Worm (Caenorhabditis elegans) whole organism, L4 larva: ENCODE measurements around the gene F53A9.7.

Source experiments
- F49E8.2 ChIP-seq: sonication (generic microtip); optimal IDR thresholded peaks from 2 replicates; lab custom pipeline; 2016; ENCODE audit warnings: missing compliant biosample characterization, mild to moderate bottlenecking, missing genetic modification characterization, borderline replicate concordance
- Y105C5A.15 ChIP-seq: fragments of 200-800 bp; sonication (Bioruptor generic); IDR thresholded peaks from 2 replicates; pipeline ENCODE4 v1.3.6; 2022; ENCODE audit warnings: missing genetic modification characterization, missing compliant biosample characterization
- Y75B8A.6 ChIP-seq: fragments of 200-800 bp; sonication (Bioruptor generic); IDR thresholded peaks from 2 replicates; pipeline ENCODE4 v1.3.6; 2022; ENCODE audit warnings: missing genetic modification reagents, missing genetic modification characterization, missing compliant biosample characterization
- aly-2 ChIP-seq: sonication (generic microtip); optimal IDR thresholded peaks from 2 replicates; lab custom pipeline; 2018; ENCODE audit warnings: missing biosample characterization, missing genetic modification characterization
- attf-4 ChIP-seq: sonication (generic microtip); optimal IDR thresholded peaks from 3 replicates; lab custom pipeline; 2017; ENCODE audit warnings: missing biosample characterization, missing genetic modification characterization
- ceh-20 ChIP-seq: fragments of 200-800 bp; sonication (Bioruptor generic); IDR thresholded peaks from 2 replicates; pipeline ENCODE4 v1.3.6; 2022; ENCODE audit warnings: missing genetic modification reagents, missing genetic modification characterization, missing compliant biosample characterization
- ceh-62 ChIP-seq: sonication (generic microtip); optimal IDR thresholded peaks from 2 replicates; lab custom pipeline; 2017; ENCODE audit warnings: missing biosample characterization, missing genetic modification characterization
- daf-12 ChIP-seq: fragments of 150-350 bp; optimal IDR thresholded peaks from 2 replicates; lab custom pipeline; 2014; ENCODE audit warnings: missing biosample characterization, missing genetic modification reagents, missing genetic modification characterization
- daf-16 ChIP-seq, 3 experiments: sonication (generic microtip); optimal IDR thresholded peaks; 2 replicates each; lab custom pipeline; 2016 to 2017; ENCODE audit warnings: missing genetic modification characterization in 3 of 3, missing genetic modification reagents in 3 of 3, mild to moderate bottlenecking in 2 of 3, missing compliant biosample characterization in 2 of 3, missing biosample characterization in 1 of 3, moderate library complexity in 1 of 3
- dmd-6 ChIP-seq: fragments of 200-800 bp; sonication (Bioruptor generic); IDR thresholded peaks from 2 replicates; pipeline ENCODE4 v1.3.6; 2022; ENCODE audit warnings: missing genetic modification reagents, missing genetic modification characterization, missing compliant biosample characterization
- dve-1 ChIP-seq: sonication (generic microtip); optimal IDR thresholded peaks from 2 replicates; lab custom pipeline; 2017; ENCODE audit warnings: antibody characterized with exemption, mild to moderate bottlenecking, missing genetic modification characterization, missing compliant biosample characterization; ENCODE audit not compliant: insufficient read depth
- fos-1 ChIP-seq: fragments of 150-350 bp; optimal IDR thresholded peaks from 2 replicates; lab custom pipeline; 2014; ENCODE audit warnings: missing biosample characterization, missing genetic modification characterization
- hlh-11 ChIP-seq: fragments of 200-800 bp; sonication (Bioruptor generic); optimal IDR thresholded peaks from 2 replicates; lab custom pipeline; 2018; ENCODE audit warnings: mild to moderate bottlenecking, missing genetic modification characterization, missing compliant biosample characterization
- hlh-30 ChIP-seq: sonication (generic microtip); optimal IDR thresholded peaks from 2 replicates; lab custom pipeline; 2017; ENCODE audit warnings: antibody characterized with exemption, mild to moderate bottlenecking, missing genetic modification characterization, missing compliant biosample characterization; ENCODE audit not compliant: insufficient read depth
- jun-1 ChIP-seq: fragments of 150-350 bp; optimal IDR thresholded peaks from 2 replicates; lab custom pipeline; 2014; ENCODE audit warnings: missing biosample characterization, missing genetic modification reagents, missing genetic modification characterization
- lin-13 ChIP-seq: fragments of 150-350 bp; optimal IDR thresholded peaks from 2 replicates; lab custom pipeline; 2014; ENCODE audit warnings: missing biosample characterization, missing genetic modification reagents, missing genetic modification characterization
- lsy-2 ChIP-seq, 2 experiments: fragments of 150-350 bp in 1 of 2; sonication (generic microtip) in 1 of 2; optimal IDR thresholded peaks; 2 replicates each; lab custom pipeline; 2014 to 2017; ENCODE audit warnings: missing biosample characterization in 2 of 2, missing genetic modification characterization in 2 of 2
- madf-5 ChIP-seq, 2 experiments: fragments of 200-800 bp; sonication (Bioruptor generic); IDR thresholded peaks; 2 replicates each; pipeline ENCODE4 v1.3.6; 2022; ENCODE audit warnings: missing compliant biosample characterization in 2 of 2, missing genetic modification characterization in 2 of 2
- mdl-1 ChIP-seq, 2 experiments: fragments of 150-350 bp in 1 of 2; sonication (generic microtip) in 1 of 2; optimal IDR thresholded peaks; 2 replicates each; lab custom pipeline; 2014 to 2017; ENCODE audit warnings: missing biosample characterization in 2 of 2, missing genetic modification characterization in 2 of 2
- mdt-29 ChIP-seq: fragments of 200-800 bp; sonication (Bioruptor generic); IDR thresholded peaks from 2 replicates; pipeline ENCODE4 v1.3.6; 2022; ENCODE audit warnings: missing genetic modification reagents, missing genetic modification characterization, missing compliant biosample characterization
- mep-1 ChIP-seq: fragments of 150-350 bp; sonication (generic microtip); optimal IDR thresholded peaks from 3 replicates; lab custom pipeline; 2014; ENCODE audit warnings: missing biosample characterization, missing genetic modification characterization
- mes-2 ChIP-seq: sonication (generic microtip); optimal IDR thresholded peaks from 2 replicates; lab custom pipeline; 2016; ENCODE audit warnings: missing genotype, mild to moderate bottlenecking, missing genetic modification characterization, missing compliant biosample characterization; ENCODE audit not compliant: poor library complexity, severe bottlenecking
- nhr-25 ChIP-seq: sonication (generic microtip); optimal IDR thresholded peaks from 2 replicates; lab custom pipeline; 2017; ENCODE audit warnings: missing genetic modification characterization, mild to moderate bottlenecking, missing compliant biosample characterization, antibody characterized with exemption, moderate library complexity, borderline replicate concordance; ENCODE audit not compliant: insufficient read depth
- nhr-28 ChIP-seq: fragments of 150-350 bp; optimal IDR thresholded peaks from 2 replicates; lab custom pipeline; 2014; ENCODE audit warnings: missing biosample characterization, missing genetic modification characterization
- nhr-77 ChIP-seq: fragments of 150-350 bp; optimal IDR thresholded peaks from 2 replicates; lab custom pipeline; 2014; ENCODE audit warnings: missing biosample characterization, missing genetic modification characterization
- php-3 ChIP-seq: fragments of 200-800 bp; sonication (Bioruptor generic); IDR thresholded peaks from 2 replicates; pipeline ENCODE4 v1.3.6; 2022; ENCODE audit warnings: missing genetic modification reagents, missing genetic modification characterization, missing compliant biosample characterization
- pqm-1 ChIP-seq: sonication (generic microtip); optimal IDR thresholded peaks from 2 replicates; lab custom pipeline; 2017; ENCODE audit warnings: missing biosample characterization, missing genetic modification characterization
- sdz-12 ChIP-seq: fragments of 200-800 bp; sonication (Bioruptor generic); optimal IDR thresholded peaks from 2 replicates; lab custom pipeline; 2018; ENCODE audit warnings: mild to moderate bottlenecking, missing genetic modification characterization, missing compliant biosample characterization
- set-16 ChIP-seq: fragments of 200-800 bp; sonication (Bioruptor generic); IDR thresholded peaks from 2 replicates; pipeline ENCODE4 v1.3.6; 2022; ENCODE audit warnings: missing genetic modification reagents, missing genetic modification characterization, missing compliant biosample characterization
- unc-130 ChIP-seq: sonication (generic microtip); optimal IDR thresholded peaks from 2 replicates; lab custom pipeline; 2016; ENCODE audit warnings: missing genetic modification reagents, missing genetic modification characterization, missing compliant biosample characterization
- unc-62 ChIP-seq, 3 experiments: fragments of 150-350 bp in 1 of 3; sonication (generic microtip); optimal IDR thresholded peaks in 2 of 3; peaks in 1 of 3; 1 replicate in 1 of 3; 2 replicates in 2 of 3; lab custom pipeline; 2014 to 2017; ENCODE audit warnings: missing biosample characterization in 3 of 3, missing genetic modification characterization in 3 of 3, missing genetic modification reagents in 3 of 3, missing genotype in 1 of 3
- zip-11 ChIP-seq: fragments of 200-800 bp; sonication (Bioruptor generic); IDR thresholded peaks from 2 replicates; pipeline ENCODE4 v1.3.6; 2022; ENCODE audit warnings: missing genetic modification characterization, missing compliant biosample characterization
- ztf-7 ChIP-seq: fragments of 150-350 bp; optimal IDR thresholded peaks from 2 replicates; lab custom pipeline; 2014; ENCODE audit warnings: missing biosample characterization, missing genetic modification characterization

Gene F53A9.7

DNA sequence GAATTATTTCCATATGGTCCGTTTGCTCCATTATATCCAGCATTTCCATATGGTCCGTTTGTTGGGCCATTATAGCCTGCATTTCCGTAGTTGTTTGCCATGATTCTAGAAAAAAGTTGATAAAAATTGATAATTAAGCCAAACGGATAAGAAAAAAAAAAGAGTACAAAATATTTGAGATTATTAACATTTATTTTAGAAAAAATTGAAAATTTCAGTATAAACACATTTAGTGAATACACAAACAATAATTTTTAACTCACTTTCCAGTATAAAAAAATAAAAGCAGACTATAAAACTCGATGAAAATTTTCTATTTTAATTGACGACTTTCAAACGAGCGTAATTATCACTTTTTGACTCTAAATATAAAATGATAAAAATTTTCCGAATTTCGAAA is 3.9 kb upstream of the F53A9.7 start, which contains the start of gene F53A9.9:
Gene F53A9.9, minus strand, starts transcription at position 101 of the 400 bp plus-strand sequence.
- TF ChIP-seq mes-2 (tag; lab: Kevin White, UChicago): no peak
- no peak for TF ChIP-seq aly-2 (tag; lab: Kevin White, UChicago)
- TF ChIP-seq mep-1 (tag; lab: Kevin White, UChicago): no peak
- TF ChIP-seq ztf-7 (tag; lab: Kevin White, UChicago): no peak
- TF ChIP-seq Y75B8A.6 (GFP tag; lab: Robert Waterston, UW): no peak
- TF ChIP-seq nhr-25 (tag; lab: Kevin White, UChicago): no peak
- TF ChIP-seq nhr-77 (tag; lab: Kevin White, UChicago): no peak
- TF ChIP-seq ceh-20: no peak
- no peak for TF ChIP-seq mdl-1 (tag; optimal IDR thresholded peaks at IDR 0.05; lab: Kevin White, UChicago)
- no peak for TF ChIP-seq nhr-28 (tag; lab: Kevin White, UChicago)
- TF ChIP-seq fos-1 (tag; lab: Kevin White, UChicago): no peak
- TF ChIP-seq daf-16 (GFP tag; optimal IDR thresholded peaks at IDR 0.05; lab: Kevin White, UChicago): no peak
- TF ChIP-seq daf-16 (tag; optimal IDR thresholded peaks at IDR 0.05; lab: Kevin White, UChicago): no peak
- no peak for TF ChIP-seq jun-1 (tag; lab: Kevin White, UChicago)
- TF ChIP-seq madf-5 (GFP tag; IDR thresholded peaks at IDR 0.05; lab: Robert Waterston, UW): no peak

DNA sequence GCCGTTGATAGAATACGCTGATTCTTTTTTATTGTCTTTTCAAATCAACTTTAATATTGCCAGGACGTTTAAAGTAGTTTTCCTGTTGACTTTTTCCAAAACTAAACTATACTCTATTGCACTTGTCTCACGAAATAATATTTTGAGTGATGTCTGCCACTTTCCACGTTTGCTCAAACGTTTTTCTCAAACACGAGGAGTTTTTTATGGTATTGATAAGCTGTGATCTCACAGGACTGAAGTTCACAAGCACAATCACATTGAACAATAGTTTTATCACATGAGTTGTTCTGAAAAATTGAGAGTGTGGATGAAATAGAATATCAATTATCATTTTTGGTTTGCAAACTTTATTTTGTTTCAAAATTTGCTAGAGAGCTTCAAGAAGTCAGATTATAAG is 3.2 kb upstream of the F53A9.7 start:
- TF ChIP-seq Y75B8A.6 (GFP tag; lab: Robert Waterston, UW): no peak
- peak; percentile 93 for TF ChIP-seq dve-1
- peak in 1 of 2 experiments; percentile 9 for TF ChIP-seq mdl-1 (tag; optimal IDR thresholded peaks at IDR 0.05; lab: Kevin White, UChicago)
- TF ChIP-seq dmd-6 (GFP tag; lab: Robert Waterston, UW): peak; percentile 83
- peak; percentile 45 for TF ChIP-seq hlh-30 (tag; lab: Kevin White, UChicago)
- peak in 1 of 2 experiments; percentile 35 for TF ChIP-seq unc-62 (GFP tag; optimal IDR thresholded peaks at IDR 0.05 in 1 of 2; lab: Kevin White, UChicago)
- no peak for TF ChIP-seq unc-62 (tag; optimal IDR thresholded peaks at IDR 0.05; lab: Kevin White, UChicago)
- TF ChIP-seq ceh-62 (tag; lab: Kevin White, UChicago): no peak
- no peak for TF ChIP-seq set-16 (GFP tag; lab: Robert Waterston, UW)
- peak; percentile 9 for TF ChIP-seq pqm-1 (tag; lab: Kevin White, UChicago)
- peak; percentile 81 for TF ChIP-seq php-3
- TF ChIP-seq mep-1 (tag; lab: Kevin White, UChicago): peak; percentile 25
- TF ChIP-seq lin-13 (GFP tag; lab: Kevin White, UChicago): no peak
- no peak for TF ChIP-seq F49E8.2 (tag; lab: Kevin White, UChicago)
- no peak for TF ChIP-seq daf-16 (GFP tag; optimal IDR thresholded peaks at IDR 0.05; lab: Kevin White, UChicago)
- peak; percentile 88 for TF ChIP-seq daf-16 (tag; optimal IDR thresholded peaks at IDR 0.05; lab: Kevin White, UChicago)
- peak; percentile 50 for TF ChIP-seq hlh-11 (tag; lab: Kevin White, UChicago)
- TF ChIP-seq nhr-28 (tag; lab: Kevin White, UChicago): peak; percentile 59

DNA sequence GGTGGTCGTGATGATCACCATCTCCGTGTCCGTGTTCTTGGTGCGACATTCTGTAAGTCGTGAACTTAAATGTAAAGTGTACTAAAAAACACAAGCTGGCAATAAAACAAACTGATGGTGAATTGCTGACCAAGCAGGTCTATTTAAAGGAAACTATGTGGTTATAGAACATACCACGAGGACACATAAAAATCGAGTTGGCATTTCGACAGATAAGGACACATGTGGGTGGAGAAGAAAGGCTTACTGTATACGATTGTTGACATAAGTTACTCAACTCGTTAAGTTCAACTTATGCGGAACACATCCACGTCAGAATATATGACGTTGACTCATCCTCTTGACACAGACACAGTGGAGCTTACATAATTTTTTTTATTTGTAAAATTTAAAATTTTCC is 2.1 kb upstream of the F53A9.7 start, which contains the start of gene F53A9.8:
Gene F53A9.8, minus strand, starts transcription at position 49 of the 400 bp plus-strand sequence.
- TF ChIP-seq sdz-12 (GFP tag; lab: Kevin White, UChicago) (no peak), nhr-28 (tag; lab: Kevin White, UChicago) (peak; percentile 58), dve-1 (peak; percentile 83), mdl-1 (tag; optimal IDR thresholded peaks at IDR 0.05; lab: Kevin White, UChicago) (peak in 1 of 2 experiments; percentile 43), daf-16 (GFP tag; optimal IDR thresholded peaks at IDR 0.05; lab: Kevin White, UChicago) (no peak), daf-16 (tag; optimal IDR thresholded peaks at IDR 0.05; lab: Kevin White, UChicago) (peak; percentile 75), ceh-62 (tag; lab: Kevin White, UChicago) (no peak), php-3 (peak; percentile 88), attf-4 (no peak), daf-12 (tag; lab: Kevin White, UChicago) (no peak), mdt-29 (GFP tag; lab: Robert Waterston, UW) (no peak), pqm-1 (tag; lab: Kevin White, UChicago) (peak; percentile 42), Y105C5A.15 (GFP tag; lab: Robert Waterston, UW) (0 out of 2 replicates have a peak, but pooled peaks have one; percentile 20), hlh-11 (tag; lab: Kevin White, UChicago) (peak; percentile 48), zip-11 (GFP tag; lab: Robert Waterston, UW) (no peak), nhr-25 (tag; lab: Kevin White, UChicago) (no peak), unc-130 (no peak), unc-62 (GFP tag; optimal IDR thresholded peaks at IDR 0.05 in 1 of 2; lab: Kevin White, UChicago) (peak; percentile 29 to 31), unc-62 (tag; optimal IDR thresholded peaks at IDR 0.05; lab: Kevin White, UChicago) (no peak), lsy-2 (tag; optimal IDR thresholded peaks at IDR 0.05; lab: Kevin White, UChicago) (peak in 1 of 2 experiments; percentile 15), nhr-77 (tag; lab: Kevin White, UChicago) (no peak), dmd-6 (GFP tag; lab: Robert Waterston, UW) (peak; percentile 50)
